Fruit fly (Drosophila melanogaster) whole organism, prepupa: ENCODE results near the gene CG14414.

ENCODE experiments used
- CG10631 ChIP-seq: fragments of 200-800 bp; sonication (Bioruptor generic); optimal IDR thresholded peaks from 2 replicates; lab custom pipeline; 2016; ENCODE audit warnings: missing biosample characterization, missing genetic modification characterization
- CG15336 ChIP-seq: fragments of 200-800 bp; sonication (Bioruptor generic); IDR thresholded peaks from 2 replicates; pipeline ENCODE4 v1.3.6; 2022; ENCODE audit warnings: missing biosample characterization, missing genetic modification characterization
- CG3919 ChIP-seq: fragments of 200-800 bp; sonication (Bioruptor generic); optimal IDR thresholded peaks from 3 replicates; lab custom pipeline; 2016; ENCODE audit warnings: missing biosample characterization, missing genetic modification characterization
- CG9139 ChIP-seq: fragments of 200-800 bp; sonication (Bioruptor generic); optimal IDR thresholded peaks from 3 replicates; lab custom pipeline; 2017; ENCODE audit warnings: missing biosample characterization, mild to moderate bottlenecking, missing genetic modification characterization
- Ets21C ChIP-seq: fragments of 200-800 bp; sonication (Bioruptor generic); optimal IDR thresholded peaks from 3 replicates; lab custom pipeline; 2016; ENCODE audit warnings: missing biosample characterization, missing genetic modification characterization
- Gug ChIP-seq: fragments of 200-800 bp; sonication (Bioruptor generic); IDR thresholded peaks from 2 replicates; pipeline ENCODE4 v1.3.6; 2022; ENCODE audit warnings: missing biosample characterization, missing genetic modification characterization
- Hr38 ChIP-seq: sonication (Bioruptor generic); optimal IDR thresholded peaks from 2 replicates; lab custom pipeline; 2016; ENCODE audit warnings: missing biosample characterization, missing genetic modification characterization
- Hr39 ChIP-seq: fragments of 200-800 bp; sonication (Bioruptor generic); optimal IDR thresholded peaks from 2 replicates; lab custom pipeline; 2016; ENCODE audit warnings: missing biosample characterization, missing genetic modification characterization
- Lpt ChIP-seq: fragments of 200-800 bp; sonication (Bioruptor generic); optimal IDR thresholded peaks from 3 replicates; lab custom pipeline; 2016; ENCODE audit warnings: missing biosample characterization, missing genetic modification characterization
- OdsH ChIP-seq: fragments of 200-800 bp; sonication (Bioruptor generic); optimal IDR thresholded peaks from 3 replicates; lab custom pipeline; 2016; ENCODE audit warnings: missing biosample characterization, missing genetic modification characterization
- Sox15 ChIP-seq: fragments of 200-800 bp; sonication (Bioruptor generic); optimal IDR thresholded peaks from 3 replicates; lab custom pipeline; 2016; ENCODE audit warnings: missing biosample characterization, missing genetic modification characterization
- esn ChIP-seq: fragments of 200-800 bp; sonication (Bioruptor generic); optimal IDR thresholded peaks from 2 replicates; lab custom pipeline; 2016; ENCODE audit warnings: missing biosample characterization, mild to moderate bottlenecking, missing genetic modification characterization, moderate library complexity
- fkh ChIP-seq: fragments of 200-800 bp; sonication (Bioruptor generic); optimal IDR thresholded peaks from 3 replicates; lab custom pipeline; 2017; ENCODE audit warnings: missing biosample characterization, mild to moderate bottlenecking, missing genetic modification characterization, moderate library complexity
- spab ChIP-seq: fragments of 200-800 bp; sonication (Bioruptor generic); optimal IDR thresholded peaks from 2 replicates; lab custom pipeline; 2017; ENCODE audit warnings: missing biosample characterization, mild to moderate bottlenecking, missing genetic modification characterization, missing genetic modification reagents

DNA sequence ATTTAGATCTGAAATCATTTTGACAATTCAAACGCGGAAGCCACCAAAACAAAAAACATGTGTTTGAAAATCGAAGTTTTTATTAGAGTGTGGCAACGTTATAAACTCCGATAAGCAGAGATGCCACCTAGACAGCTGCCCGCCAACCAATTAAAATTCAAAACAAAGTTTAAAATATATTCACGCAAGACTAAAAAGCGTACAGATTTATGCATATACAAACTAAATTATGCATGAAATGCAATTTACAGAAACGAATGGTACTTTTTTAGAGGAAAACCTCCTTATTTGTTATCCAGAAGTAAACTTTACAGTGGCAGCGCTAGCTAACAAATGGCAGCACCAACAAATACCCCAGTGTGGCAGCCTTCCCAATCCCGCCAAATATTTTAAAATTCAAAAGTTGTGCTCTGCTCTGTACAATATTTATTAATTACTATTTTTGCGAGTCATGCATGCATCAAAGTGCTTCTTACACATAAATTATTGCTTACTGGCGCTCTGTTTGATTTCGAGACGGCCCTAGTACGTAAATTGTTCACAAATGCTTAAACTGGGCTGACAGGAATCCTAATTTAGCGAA lies 23.3 kb downstream of the CG14414 start:
- TF ChIP-seq Hr38 (GFP tag; lab: Kevin White, UChicago) = no peak
- TF ChIP-seq CG9139 = no peak
- TF ChIP-seq Hr39 (GFP tag; lab: Kevin White, UChicago) = no peak
- no peak for TF ChIP-seq CG3919 (GFP tag; lab: Kevin White, UChicago)
- no peak for TF ChIP-seq CG15336 (GFP tag; lab: Robert Waterston, UW)
- no peak for TF ChIP-seq esn
- TF ChIP-seq OdsH (GFP tag; lab: Kevin White, UChicago) = no peak
- no peak for TF ChIP-seq Sox15 (GFP tag; lab: Kevin White, UChicago)
- no peak for TF ChIP-seq Lpt
- TF ChIP-seq Ets21C (GFP tag; lab: Kevin White, UChicago) = no peak
- no peak for TF ChIP-seq Gug (GFP tag; lab: Robert Waterston, UW)
- no peak for TF ChIP-seq spab (GFP tag; lab: Kevin White, UChicago)
- no peak for TF ChIP-seq CG10631 (GFP tag; lab: Kevin White, UChicago)
- no peak for TF ChIP-seq fkh (GFP tag; lab: Kevin White, UChicago)
